Fruit fly (Drosophila melanogaster) whole organism, embryonic: ENCODE measurements around the gene how.
A peak's percentile ranks its signal among the peaks of the same experiment; 100 is the strongest.

Source experiments
- Adf1 ChIP-seq: fragments of 200-800 bp; sonication (Bioruptor generic); IDR thresholded peaks from 2 replicates; pipeline ENCODE4 v1.3.6; 2022; ENCODE audit warnings: missing biosample characterization, missing genetic modification characterization
- Asciz ChIP-seq: fragments of 200-800 bp; sonication (Bioruptor generic); optimal IDR thresholded peaks from 2 replicates; lab custom pipeline; 2017; ENCODE audit warnings: missing biosample characterization, mild to moderate bottlenecking, missing genetic modification characterization, missing genetic modification reagents
- Atf6 ChIP-seq: fragments of 200-800 bp; sonication (Bioruptor generic); IDR thresholded peaks from 2 replicates; pipeline ENCODE4 v1.3.6; 2022; ENCODE audit warnings: missing biosample characterization, missing genetic modification characterization
- B-H2 ChIP-seq: fragments of 200-800 bp; sonication (Bioruptor generic); optimal IDR thresholded peaks from 2 replicates; lab custom pipeline; 2018; ENCODE audit warnings: missing biosample characterization, mild to moderate bottlenecking, missing genetic modification characterization
- BtbVII ChIP-seq: fragments of 200-800 bp; sonication (Bioruptor generic); optimal IDR thresholded peaks from 3 replicates; lab custom pipeline; 2017; ENCODE audit warnings: missing biosample characterization, mild to moderate bottlenecking, missing genetic modification characterization
- CG10654 ChIP-seq: fragments of 200-800 bp; sonication (Bioruptor generic); optimal IDR thresholded peaks from 2 replicates; lab custom pipeline; 2016; ENCODE audit warnings: missing biosample characterization, missing genetic modification characterization
- CG11504 ChIP-seq: fragments of 200-800 bp; sonication (Bioruptor generic); optimal IDR thresholded peaks from 3 replicates; lab custom pipeline; 2019; ENCODE audit warnings: missing biosample characterization, mild to moderate bottlenecking, missing genetic modification characterization, moderate library complexity
- CG13424 ChIP-seq: fragments of 200-800 bp; sonication (Bioruptor generic); optimal IDR thresholded peaks from 2 replicates; lab custom pipeline; 2019; ENCODE audit warnings: missing biosample characterization, mild to moderate bottlenecking, missing genetic modification characterization, moderate library complexity
- CG14667 ChIP-seq: fragments of 200-800 bp; sonication (Bioruptor generic); IDR thresholded peaks from 2 replicates; pipeline ENCODE4 v1.3.6; 2022; ENCODE audit warnings: missing biosample characterization, missing genetic modification characterization
- CG15514 ChIP-seq: fragments of 200-800 bp; sonication (Bioruptor generic); optimal IDR thresholded peaks from 3 replicates; lab custom pipeline; 2017; ENCODE audit warnings: missing biosample characterization, missing genetic modification characterization, mild to moderate bottlenecking, moderate library complexity, missing genetic modification reagents
- CG17612 ChIP-seq: fragments of 200-800 bp; sonication (Bioruptor generic); IDR thresholded peaks from 2 replicates; pipeline ENCODE4 v1.3.6; 2022; ENCODE audit warnings: missing biosample characterization, missing genetic modification characterization
- CG18476 ChIP-seq: fragments of 200-800 bp; sonication (Bioruptor generic); optimal IDR thresholded peaks from 2 replicates; lab custom pipeline; 2016; ENCODE audit warnings: missing biosample characterization, mild to moderate bottlenecking, missing genetic modification characterization
- CG30403 ChIP-seq: fragments of 200-800 bp; sonication (Bioruptor generic); optimal IDR thresholded peaks from 3 replicates; lab custom pipeline; 2016; ENCODE audit warnings: missing biosample characterization, missing genetic modification characterization
- CG31388 ChIP-seq: fragments of 200-800 bp; sonication (Bioruptor generic); optimal IDR thresholded peaks from 2 replicates; lab custom pipeline; 2016; ENCODE audit warnings: missing biosample characterization, missing genetic modification characterization
- CG3726 ChIP-seq: fragments of 200-800 bp; sonication (Bioruptor generic); IDR thresholded peaks from 3 replicates; pipeline ENCODE4, ENCODE4 v1.3.6; 2022; ENCODE audit warnings: missing biosample characterization, missing genetic modification characterization
- CG4424 ChIP-seq: fragments of 200-800 bp; sonication (Bioruptor generic); optimal IDR thresholded peaks from 3 replicates; lab custom pipeline; 2016; ENCODE audit warnings: missing biosample characterization, missing genetic modification characterization
- CG4730 ChIP-seq: fragments of 200-800 bp; sonication (Bioruptor generic); IDR thresholded peaks from 2 replicates; pipeline ENCODE4 v1.3.6; 2022; ENCODE audit warnings: missing biosample characterization, missing genetic modification characterization
- CG6654 ChIP-seq: fragments of 200-800 bp; sonication (Bioruptor generic); optimal IDR thresholded peaks from 2 replicates; lab custom pipeline; 2017; ENCODE audit warnings: missing biosample characterization, mild to moderate bottlenecking, missing genetic modification characterization
- CG6689 ChIP-seq: fragments of 200-800 bp; sonication (Bioruptor generic); IDR thresholded peaks from 2 replicates; pipeline ENCODE4 v1.3.6; 2022; ENCODE audit warnings: missing biosample characterization, missing genetic modification characterization
- CG9817 ChIP-seq: fragments of 200-800 bp; sonication (Bioruptor generic); optimal IDR thresholded peaks from 2 replicates; lab custom pipeline; 2018; ENCODE audit warnings: missing biosample characterization, mild to moderate bottlenecking, missing genetic modification characterization, moderate library complexity
- Dad ChIP-seq: fragments of 200-800 bp; sonication (Bioruptor generic); optimal IDR thresholded peaks from 3 replicates; lab custom pipeline; 2016; ENCODE audit warnings: missing biosample characterization, missing genetic modification characterization
- Dip2 ChIP-seq: fragments of 200-800 bp; sonication (Bioruptor generic); IDR thresholded peaks from 2 replicates; pipeline ENCODE4 v1.3.6; 2022; ENCODE audit warnings: missing biosample characterization, missing genetic modification characterization
- E2f1 ChIP-seq: fragments of 200-800 bp; sonication (Bioruptor generic); IDR thresholded peaks from 2 replicates; pipeline ENCODE4 v1.3.6; 2022; ENCODE audit warnings: missing biosample characterization, missing genetic modification characterization
- Fer3 ChIP-seq: fragments of 200-800 bp; sonication (Bioruptor generic); optimal IDR thresholded peaks from 2 replicates; lab custom pipeline; 2018; ENCODE audit warnings: missing biosample characterization, mild to moderate bottlenecking, missing genetic modification characterization, moderate library complexity
- HHEX ChIP-seq: fragments of 200-800 bp; sonication (Bioruptor generic); optimal IDR thresholded peaks from 3 replicates; lab custom pipeline; 2017; ENCODE audit warnings: missing biosample characterization, mild to moderate bottlenecking, missing genetic modification characterization, missing genetic modification reagents
- HLH3B ChIP-seq: fragments of 200-800 bp; sonication (Bioruptor generic); IDR thresholded peaks from 2 replicates; pipeline ENCODE4 v1.3.6; 2022; ENCODE audit warnings: missing biosample characterization, missing genetic modification characterization
- HLH54F ChIP-seq: fragments of 200-800 bp; sonication (Bioruptor generic); optimal IDR thresholded peaks from 3 replicates; lab custom pipeline; 2016; ENCODE audit warnings: missing biosample characterization, missing genetic modification characterization
- Hsf ChIP-seq: fragments of 200-800 bp; sonication (Bioruptor generic); optimal IDR thresholded peaks from 3 replicates; lab custom pipeline; 2016; ENCODE audit warnings: missing biosample characterization, missing genetic modification characterization
- Lim3 ChIP-seq: fragments of 200-800 bp; sonication (Bioruptor generic); IDR thresholded peaks from 2 replicates; pipeline ENCODE4 v1.3.6; 2022; ENCODE audit warnings: missing biosample characterization, missing genetic modification characterization
- Poxn ChIP-seq: fragments of 200-800 bp; sonication (Bioruptor generic); IDR thresholded peaks from 2 replicates; pipeline ENCODE4 v1.3.6; 2022; ENCODE audit warnings: missing biosample characterization, missing genetic modification characterization
- Ptx1 ChIP-seq: fragments of 200-800 bp; sonication (Bioruptor generic); IDR thresholded peaks from 2 replicates; pipeline ENCODE4 v1.3.6; 2022; ENCODE audit warnings: missing biosample characterization, missing genetic modification characterization
- Sox102F ChIP-seq: fragments of 200-800 bp; sonication (Bioruptor generic); optimal IDR thresholded peaks from 2 replicates; lab custom pipeline; 2018; ENCODE audit warnings: missing biosample characterization, mild to moderate bottlenecking, missing genetic modification characterization, moderate library complexity
- Sry-β ChIP-seq: fragments of 200-800 bp; sonication (Bioruptor generic); optimal IDR thresholded peaks from 2 replicates; lab custom pipeline; 2018; ENCODE audit warnings: missing biosample characterization, mild to moderate bottlenecking, missing genetic modification characterization, moderate library complexity
- abd-A ChIP-seq: fragments of 200-800 bp; sonication (Bioruptor generic); optimal IDR thresholded peaks from 3 replicates; lab custom pipeline; 2019; ENCODE audit warnings: missing biosample characterization, mild to moderate bottlenecking, missing genetic modification characterization, moderate library complexity
- bbx ChIP-seq: fragments of 200-800 bp; sonication (Bioruptor generic); IDR thresholded peaks from 2 replicates; pipeline ENCODE4 v1.3.6; 2022; ENCODE audit warnings: missing biosample characterization, missing genetic modification characterization; ENCODE audit not compliant: partially characterized antibody
- chn ChIP-seq: fragments of 200-800 bp; sonication (Bioruptor generic); optimal IDR thresholded peaks from 2 replicates; lab custom pipeline; 2016; ENCODE audit warnings: missing biosample characterization, missing genetic modification characterization
- dimm ChIP-seq: fragments of 200-800 bp; sonication (Bioruptor generic); IDR thresholded peaks from 2 replicates; pipeline ENCODE4 v1.3.6; 2022; ENCODE audit warnings: missing biosample characterization, missing genetic modification characterization
- dmrt99B ChIP-seq: fragments of 200-800 bp; sonication (Bioruptor generic); optimal IDR thresholded peaks from 2 replicates; lab custom pipeline; 2018; ENCODE audit warnings: missing biosample characterization, mild to moderate bottlenecking, missing genetic modification characterization, moderate library complexity
- esg ChIP-seq: fragments of 200-800 bp; sonication (Bioruptor generic); conservative IDR thresholded peaks from 2 replicates; pipeline ENCODE4 v1.3.6; 2022; ENCODE audit warnings: missing biosample characterization, missing genetic modification characterization
- fd102C ChIP-seq: fragments of 200-800 bp; sonication (Bioruptor generic); optimal IDR thresholded peaks from 2 replicates; lab custom pipeline; 2018; ENCODE audit warnings: missing biosample characterization, mild to moderate bottlenecking, missing genetic modification characterization, moderate library complexity
- fd96Cb ChIP-seq: fragments of 200-800 bp; sonication (Bioruptor generic); optimal IDR thresholded peaks from 2 replicates; lab custom pipeline; 2018; ENCODE audit warnings: missing biosample characterization, mild to moderate bottlenecking, missing genetic modification characterization, moderate library complexity
- gt ChIP-seq: fragments of 200-800 bp; sonication (Bioruptor generic); IDR thresholded peaks from 2 replicates; pipeline ENCODE4 v1.3.6; 2022; ENCODE audit warnings: missing biosample characterization, missing genetic modification characterization
- hbn ChIP-seq: fragments of 200-800 bp; sonication (Bioruptor generic); IDR thresholded peaks from 2 replicates; pipeline ENCODE4 v1.3.6; 2022; ENCODE audit warnings: missing biosample characterization, missing genetic modification characterization; ENCODE audit not compliant: partially characterized antibody
- lilli ChIP-seq: fragments of 200-800 bp; sonication (Bioruptor generic); optimal IDR thresholded peaks from 3 replicates; lab custom pipeline; 2016; ENCODE audit warnings: missing biosample characterization, missing genetic modification characterization
- prd ChIP-seq, 3 experiments: fragments of >200 bp in 2 of 3; fragments of 200-800 bp in 1 of 3; sonication (Bioruptor generic) in 1 of 3; optimal IDR thresholded peaks in 2 of 3; IDR thresholded peaks in 1 of 3; 2 replicates in 2 of 3; 3 replicates in 1 of 3; pipeline versions ENCODE4 v1.3.6 to Lab custom; 2017 to 2022; ENCODE audit warnings: missing biosample characterization in 1 of 3, missing genetic modification characterization in 1 of 3
- ranshi ChIP-seq: fragments of 200-800 bp; sonication (Bioruptor generic); IDR thresholded peaks from 2 replicates; pipeline ENCODE4 v1.3.6; 2022; ENCODE audit warnings: missing biosample characterization, missing genetic modification characterization
- schlank ChIP-seq: fragments of 200-800 bp; sonication (Bioruptor generic); optimal IDR thresholded peaks from 2 replicates; lab custom pipeline; 2018; ENCODE audit warnings: missing biosample characterization, mild to moderate bottlenecking, missing genetic modification characterization
- sob ChIP-seq: fragments of 200-800 bp; sonication (Bioruptor generic); IDR thresholded peaks from 2 replicates; pipeline ENCODE4 v1.3.6; 2022; ENCODE audit warnings: missing biosample characterization, missing genetic modification characterization
- twi ChIP-seq: fragments of 200-800 bp; optimal IDR thresholded peaks from 2 replicates; lab custom pipeline; 2019; ENCODE audit warnings: missing biosample characterization, mild to moderate bottlenecking, missing genetic modification characterization, moderate library complexity
- unc-4 ChIP-seq: fragments of 200-800 bp; sonication (Bioruptor generic); IDR thresholded peaks from 2 replicates; pipeline ENCODE4 v1.3.6; 2022; ENCODE audit warnings: missing biosample characterization, missing genetic modification characterization; ENCODE audit not compliant: partially characterized antibody

how gene

DNA sequence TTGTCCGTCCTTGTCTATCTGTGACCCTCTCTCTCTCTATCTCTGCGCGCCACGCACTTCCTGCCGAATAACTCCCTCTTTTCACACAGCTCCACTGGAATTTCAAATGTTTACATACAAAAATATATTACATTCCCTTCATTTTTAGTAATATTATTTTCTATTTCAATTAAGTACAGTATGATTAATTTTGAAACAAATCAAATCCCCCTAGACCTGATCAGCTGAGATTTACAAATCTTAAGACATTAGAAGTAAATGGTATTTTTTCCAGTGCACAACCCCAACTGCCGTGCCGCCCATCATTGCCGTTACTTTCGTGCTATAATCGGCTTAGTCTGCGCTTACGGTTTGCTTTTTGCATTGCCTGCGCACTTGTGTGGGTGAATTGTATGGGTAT, 66.3 kb downstream of the how start (continued):
- 0 out of 2 replicates have a peak, but pooled peaks have one; percentile 23 for TF ChIP-seq Poxn (GFP tag; lab: Robert Waterston, UW)
- no peak for TF ChIP-seq CG31388 (GFP tag; lab: Kevin White, UChicago)
- peak; percentile 48; the same call in 1 of the 2 replicates for TF ChIP-seq E2f1 (GFP tag; lab: Robert Waterston, UW)
- peak; percentile 20; the same call in 1 of the 2 replicates for TF ChIP-seq CG14667
- peak; percentile 44; the same call in 1 of the 2 replicates for TF ChIP-seq ranshi
- TF ChIP-seq dimm (GFP tag; lab: Robert Waterston, UW) = 0 out of 2 replicates have a peak, but pooled peaks have one; percentile 14
- peak; percentile 2 for TF ChIP-seq HLH54F
- TF ChIP-seq Sry-β (GFP tag; lab: Kevin White, UChicago) = no peak
- peak; percentile 35 for TF ChIP-seq lilli (GFP tag; lab: Kevin White, UChicago)
- TF ChIP-seq gt (GFP tag; lab: Robert Waterston, UW) = no peak
- TF ChIP-seq B-H2 (GFP tag; lab: Kevin White, UChicago) = no peak
- TF ChIP-seq Dad (GFP tag; lab: Kevin White, UChicago) = no peak
- peak; percentile 68 for TF ChIP-seq HHEX (GFP tag; lab: Kevin White, UChicago)
- peak; percentile 82 for TF ChIP-seq abd-A
- TF ChIP-seq CG3726 (GFP tag; lab: Robert Waterston, UW) = no peak
- TF ChIP-seq unc-4 (GFP tag; lab: Robert Waterston, UW) = no peak
- TF ChIP-seq Hsf (GFP tag; lab: Kevin White, UChicago) = peak; percentile 12
- TF ChIP-seq CG17612 (GFP tag; lab: Robert Waterston, UW) = no peak
- no peak for TF ChIP-seq Lim3 (GFP tag; lab: Robert Waterston, UW)
- TF ChIP-seq Sox102F = peak; percentile 63
- TF ChIP-seq CG6654 (GFP tag; lab: Kevin White, UChicago) = peak; percentile 5
- TF ChIP-seq Fer3 = peak; percentile 62
- peak; percentile 37 for TF ChIP-seq Asciz (GFP tag; lab: Kevin White, UChicago)
- TF ChIP-seq Ptx1 = peak; percentile 61
- TF ChIP-seq CG4730 (GFP tag; lab: Robert Waterston, UW) = no peak
- TF ChIP-seq CG9817 (tag; lab: Kevin White, UChicago) = peak; percentile 30
- TF ChIP-seq esg (GFP tag; lab: Robert Waterston, UW) = no peak
- TF ChIP-seq CG30403 (GFP tag; lab: Kevin White, UChicago) = peak; percentile 48
- TF ChIP-seq Atf6 (GFP tag; lab: Robert Waterston, UW) = no peak
- peak; percentile 46 for TF ChIP-seq CG15514
- peak; percentile 55; the same call in 1 of the 2 replicates for TF ChIP-seq HLH3B (GFP tag; lab: Robert Waterston, UW)
- TF ChIP-seq fd96Cb (tag; lab: Kevin White, UChicago) = peak; percentile 52
- no peak for TF ChIP-seq chn (GFP tag; lab: Kevin White, UChicago)
- no peak for TF ChIP-seq bbx
- peak; percentile 44 for TF ChIP-seq CG6689 (GFP tag; lab: Robert Waterston, UW)
- TF ChIP-seq BtbVII (GFP tag; lab: Kevin White, UChicago) = peak; percentile 64
- no peak for TF ChIP-seq prd (optimal IDR thresholded peaks at IDR 0.05; lab: Kevin White, UChicago)
- TF ChIP-seq prd (GFP tag; IDR thresholded peaks at IDR 0.05; lab: Robert Waterston, UW) = peak; percentile 45; the same call in 1 of the 3 replicates
- TF ChIP-seq dmrt99B (tag; lab: Kevin White, UChicago) = peak; percentile 73
- peak; percentile 58 for TF ChIP-seq CG13424 (tag; lab: Kevin White, UChicago)
- TF ChIP-seq schlank (tag; lab: Kevin White, UChicago) = no peak
- TF ChIP-seq CG18476 = peak; percentile 14
- peak; percentile 18 for TF ChIP-seq CG10654
- no peak for TF ChIP-seq hbn (GFP tag; lab: Robert Waterston, UW)
- peak; percentile 58 for TF ChIP-seq CG4424 (GFP tag; lab: Kevin White, UChicago)
- TF ChIP-seq Adf1 (GFP tag; lab: Robert Waterston, UW) = no peak
- TF ChIP-seq sob (GFP tag; lab: Robert Waterston, UW) = 0 out of 2 replicates have a peak, but pooled peaks have one; percentile 34
- no peak for TF ChIP-seq twi (tag; lab: Kevin White, UChicago)
- no peak for TF ChIP-seq fd102C (GFP tag; lab: Kevin White, UChicago)
- TF ChIP-seq Dip2 (GFP tag; lab: Robert Waterston, UW) = no peak
- TF ChIP-seq CG11504 (tag; lab: Kevin White, UChicago) = peak; percentile 81
